Fruit fly (Drosophila melanogaster): ENCODE results near the gene NP15.6.

The NP15.6 gene

DNA sequence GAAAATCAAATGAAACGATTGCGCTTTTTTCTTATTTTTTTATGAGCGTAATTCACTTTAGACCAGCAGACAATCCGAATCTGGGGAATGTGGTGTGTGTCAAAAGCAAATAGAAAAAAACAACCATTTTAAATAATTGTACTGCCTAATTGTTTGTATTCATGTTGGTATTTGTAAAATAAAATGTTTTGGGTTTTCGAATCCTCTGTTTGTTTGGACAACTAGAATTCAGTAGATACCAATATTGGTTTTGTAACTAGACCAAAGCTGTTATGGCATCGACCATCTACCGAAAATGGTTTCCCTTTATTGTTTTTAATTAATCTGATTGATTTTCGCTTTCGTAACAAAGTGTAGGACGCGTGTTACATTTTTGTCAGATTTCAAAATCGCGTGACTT is 16.2 kb upstream of the NP15.6 start (continued):
- TF ChIP-seq CG18599 (GFP tag; optimal IDR thresholded peaks at IDR 0.05) (peak; percentile 23), CG7357 (GFP tag; IDR thresholded peaks at IDR 0.05) (no peak), CG11504 (tag; optimal IDR thresholded peaks at IDR 0.05) (peak; percentile 9), CG4282 (GFP tag; optimal IDR thresholded peaks at IDR 0.05) (no peak), ranshi (GFP tag; IDR thresholded peaks at IDR 0.05) (no peak), bab2 (GFP tag; optimal IDR thresholded peaks at IDR 0.05) (peak; percentile 62), CoRest (tag; optimal IDR thresholded peaks at IDR 0.05) (peak; percentile 39), ara (GFP tag; IDR thresholded peaks at IDR 0.05) (0 out of 2 replicates have a peak, but pooled peaks have one; percentile 38), CG6791 (GFP tag; IDR thresholded peaks at IDR 0.05; ENCODE audit: partially characterized antibody) (no peak), CG15696 (tag; optimal IDR thresholded peaks at IDR 0.05) (peak; percentile 59), CG18764 (GFP tag; optimal IDR thresholded peaks at IDR 0.05) (peak; percentile 33), CG2678 (tag; optimal IDR thresholded peaks at IDR 0.05) (peak; percentile 56), CG2120 (GFP tag; optimal IDR thresholded peaks at IDR 0.05) (no peak), eyg (GFP tag; optimal IDR thresholded peaks at IDR 0.05) (peak; percentile 26), CG9932 (GFP tag; IDR thresholded peaks at IDR 0.05) (no peak), cg (GFP tag; optimal IDR thresholded peaks at IDR 0.05) (no peak), sd (tag; optimal IDR thresholded peaks at IDR 0.05) (peak; percentile 33), CG3281 (GFP tag; optimal IDR thresholded peaks at IDR 0.05) (peak; percentile 6), HmgZ (tag; optimal IDR thresholded peaks at IDR 0.05) (no peak), hb (GFP tag; IDR thresholded peaks at IDR 0.05; ENCODE audit: partially characterized antibody) (no peak), ewg (GFP tag; optimal IDR thresholded peaks at IDR 0.05) (no peak)

DNA sequence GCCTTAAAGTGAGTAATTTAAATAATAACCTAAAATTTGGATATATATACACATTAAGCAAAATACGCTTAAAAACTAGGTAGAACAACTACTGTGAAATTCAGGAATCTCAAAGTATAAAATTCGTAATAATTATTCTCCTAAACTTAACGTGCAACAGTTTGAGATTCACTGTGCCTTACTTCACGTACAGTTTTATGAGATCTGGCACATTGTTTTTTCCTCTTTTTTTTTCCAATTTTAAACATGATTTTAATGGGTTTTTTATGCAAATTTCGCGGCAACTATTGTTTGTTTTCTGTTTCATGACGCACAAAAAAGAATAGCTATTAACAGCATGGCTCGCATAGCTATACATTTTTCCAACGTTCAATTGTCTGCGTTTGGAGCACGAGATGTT is 15.3 kb upstream of the NP15.6 start:
- TF ChIP-seq E2f2 (GFP tag; IDR thresholded peaks at IDR 0.05): no peak
- TF ChIP-seq CG6654 (GFP tag; optimal IDR thresholded peaks at IDR 0.05): peak; percentile 96
- no peak for TF ChIP-seq CG8089 (GFP tag; optimal IDR thresholded peaks at IDR 0.05)
- no peak for TF ChIP-seq Six4 (GFP tag; optimal IDR thresholded peaks at IDR 0.05)
- no peak for TF ChIP-seq da (GFP tag; optimal IDR thresholded peaks at IDR 0.05)
- no peak for TF ChIP-seq p53 (GFP tag; optimal IDR thresholded peaks at IDR 0.05)
- no peak for TF ChIP-seq CG7928 (GFP tag; optimal IDR thresholded peaks at IDR 0.05)
- no peak for TF ChIP-seq CG8944 (GFP tag; optimal IDR thresholded peaks at IDR 0.05)
- peak; percentile 92 for TF ChIP-seq CG11504 (tag; optimal IDR thresholded peaks at IDR 0.05)
- TF ChIP-seq Ptx1 (GFP tag; IDR thresholded peaks at IDR 0.05): no peak
- TF ChIP-seq CG14050 (GFP tag; IDR thresholded peaks at IDR 0.05): no peak
- no peak for TF ChIP-seq C15 (GFP tag; IDR thresholded peaks at IDR 0.05)
- TF ChIP-seq CG8388 (GFP tag; optimal IDR thresholded peaks at IDR 0.05): no peak
- no peak for TF ChIP-seq CG32772 (GFP tag; IDR thresholded peaks at IDR 0.05)
- no peak for TF ChIP-seq jigr1 (GFP tag; IDR thresholded peaks at IDR 0.05)
- no peak for TF ChIP-seq ase (GFP tag; IDR thresholded peaks at IDR 0.05)
- TF ChIP-seq run (tag; optimal IDR thresholded peaks at IDR 0.05): no peak
- TF ChIP-seq sqz (GFP tag; optimal IDR thresholded peaks at IDR 0.05): peak; percentile 0
- no peak for TF ChIP-seq Hsf (GFP tag; optimal IDR thresholded peaks at IDR 0.05)
- no peak for TF ChIP-seq Dek (tag; optimal IDR thresholded peaks at IDR 0.05)
- TF ChIP-seq ems (GFP tag; optimal IDR thresholded peaks at IDR 0.05): no peak
- no peak for TF ChIP-seq Atf6 (GFP tag; IDR thresholded peaks at IDR 0.05)
- TF ChIP-seq CG17328 (GFP tag; IDR thresholded peaks at IDR 0.05): no peak
- TF ChIP-seq Poxn (GFP tag; IDR thresholded peaks at IDR 0.05): no peak
- no peak for TF ChIP-seq toy (GFP tag; IDR thresholded peaks at IDR 0.05)
- TF ChIP-seq CG18764 (GFP tag; optimal IDR thresholded peaks at IDR 0.05): no peak
- TF ChIP-seq BtbVII (GFP tag; optimal IDR thresholded peaks at IDR 0.05): no peak
- no peak for TF ChIP-seq CG42726 (GFP tag; IDR thresholded peaks at IDR 0.05; ENCODE audit: partially characterized antibody)
- TF ChIP-seq so (GFP tag; IDR thresholded peaks at IDR 0.05): no peak
- no peak for TF ChIP-seq inv (GFP tag; IDR thresholded peaks at IDR 0.05; ENCODE audit: partially characterized antibody)
- TF ChIP-seq amos (GFP tag; IDR thresholded peaks at IDR 0.05; ENCODE audit: partially characterized antibody): peak; percentile 9; the same call in 1 of the 2 replicates
- no peak for TF ChIP-seq CG8290 (GFP tag; optimal IDR thresholded peaks at IDR 0.05)
- no peak for TF ChIP-seq CG8290 (tag; optimal IDR thresholded peaks at IDR 0.05)

Measured in whole organism, embryonic.